Worm (Caenorhabditis elegans) whole organism, midembryonic: Measurements from ENCODE around the gene col-171.

Experiments used
- T22C8.4 ChIP-seq: fragments of 200-800 bp; sonication (Bioruptor generic); IDR thresholded peaks from 2 replicates; pipeline ENCODE4 v1.3.6; 2022; ENCODE audit warnings: missing genetic modification characterization, missing compliant biosample characterization
- cog-1 ChIP-seq: sonication (generic microtip); optimal IDR thresholded peaks from 2 replicates; lab custom pipeline; 2016; ENCODE audit warnings: missing genetic modification characterization, missing compliant biosample characterization
- flt-1 ChIP-seq: fragments of 200-800 bp; sonication (Bioruptor generic); IDR thresholded peaks from 2 replicates; pipeline ENCODE4 v1.3.6; 2022; ENCODE audit warnings: missing genetic modification characterization, missing compliant biosample characterization
- klf-2 ChIP-seq: fragments of 200-800 bp; sonication (Bioruptor generic); conservative IDR thresholded peaks from 2 replicates; pipeline ENCODE4 v1.3.6; 2022; ENCODE audit warnings: missing genetic modification reagents, missing genetic modification characterization, missing compliant biosample characterization
- med-1 ChIP-seq: sonication (generic microtip); optimal IDR thresholded peaks from 2 replicates; lab custom pipeline; 2017; ENCODE audit warnings: missing genetic modification characterization, mild to moderate bottlenecking, missing compliant biosample characterization, antibody characterized with exemption, missing genetic modification reagents; ENCODE audit not compliant: insufficient read depth
- ref-1 ChIP-seq: fragments of 200-800 bp; sonication (Bioruptor generic); conservative IDR thresholded peaks from 2 replicates; pipeline ENCODE4 v1.3.6; 2022; ENCODE audit warnings: missing genetic modification reagents, missing genetic modification characterization, missing compliant biosample characterization
- tab-1 ChIP-seq: fragments of 200-800 bp; sonication (Bioruptor generic); IDR thresholded peaks from 2 replicates; pipeline ENCODE4 v1.3.6; 2022; ENCODE audit warnings: missing genetic modification characterization, missing compliant biosample characterization
- ztf-23 ChIP-seq: fragments of 200-800 bp; sonication (Bioruptor generic); IDR thresholded peaks from 2 replicates; pipeline ENCODE4 v1.3.6; 2022; ENCODE audit warnings: missing genetic modification reagents, missing genetic modification characterization, missing compliant biosample characterization
- ztf-29 ChIP-seq: fragments of 200-800 bp; sonication (Bioruptor generic); IDR thresholded peaks from 2 replicates; pipeline ENCODE4 v1.3.6; 2022; ENCODE audit warnings: missing genetic modification reagents, missing genetic modification characterization, missing compliant biosample characterization

Gene col-171

ce11 chrX:6318803-6319202, 15.3 kb upstream of the col-171 start:
- TF ChIP-seq ztf-29 (GFP tag; lab: Robert Waterston, UW) (no peak), klf-2 (no peak), ztf-23 (GFP tag; lab: Robert Waterston, UW) (no peak), flt-1 (GFP tag; lab: Robert Waterston, UW) (no peak), cog-1 (tag; lab: Kevin White, UChicago) (no peak), ref-1 (GFP tag; lab: Robert Waterston, UW) (no peak), tab-1 (no peak), T22C8.4 (GFP tag; lab: Robert Waterston, UW) (no peak), med-1 (GFP tag; lab: Kevin White, UChicago) (no peak)

- TF ChIP-seq klf-2 (no peak), tab-1 (no peak), T22C8.4 (GFP tag; lab: Robert Waterston, UW) (no peak), flt-1 (GFP tag; lab: Robert Waterston, UW) (no peak), med-1 (GFP tag; lab: Kevin White, UChicago) (no peak), ztf-23 (GFP tag; lab: Robert Waterston, UW) (no peak), ref-1 (GFP tag; lab: Robert Waterston, UW) (no peak), ztf-29 (GFP tag; lab: Robert Waterston, UW) (no peak), cog-1 (tag; lab: Kevin White, UChicago) (no peak)
These were observed 14.6 kb upstream of the col-171 start, which contains the start of gene chtb-3 for ce11 chrX:6319546-6319945. Gene chtb-3, minus strand, starts transcription at chrX:6319646.

ce11 chrX:6320887-6321286, 13.2 kb upstream of the col-171 start:
- no peak for TF ChIP-seq med-1 (GFP tag; lab: Kevin White, UChicago)
- TF ChIP-seq ztf-29 (GFP tag; lab: Robert Waterston, UW) = no peak
- no peak for TF ChIP-seq T22C8.4 (GFP tag; lab: Robert Waterston, UW)
- no peak for TF ChIP-seq cog-1 (tag; lab: Kevin White, UChicago)
- TF ChIP-seq tab-1 = no peak
- no peak for TF ChIP-seq klf-2
- no peak for TF ChIP-seq flt-1 (GFP tag; lab: Robert Waterston, UW)

- TF ChIP-seq ztf-29 (GFP tag; lab: Robert Waterston, UW) = no peak
- TF ChIP-seq med-1 (GFP tag; lab: Kevin White, UChicago) = no peak
- no peak for TF ChIP-seq ref-1 (GFP tag; lab: Robert Waterston, UW)
- no peak for TF ChIP-seq klf-2
- TF ChIP-seq tab-1 = no peak
- TF ChIP-seq cog-1 (tag; lab: Kevin White, UChicago) = no peak
- no peak for TF ChIP-seq ztf-23 (GFP tag; lab: Robert Waterston, UW)
- TF ChIP-seq flt-1 (GFP tag; lab: Robert Waterston, UW) = no peak
- TF ChIP-seq T22C8.4 (GFP tag; lab: Robert Waterston, UW) = no peak
These were observed 12.7 kb upstream of the col-171 start for ce11 chrX:6321380-6321779.

- TF ChIP-seq cog-1 (tag; lab: Kevin White, UChicago) = no peak
- no peak for TF ChIP-seq tab-1
- no peak for TF ChIP-seq ztf-29 (GFP tag; lab: Robert Waterston, UW)
- no peak for TF ChIP-seq flt-1 (GFP tag; lab: Robert Waterston, UW)
- no peak for TF ChIP-seq T22C8.4 (GFP tag; lab: Robert Waterston, UW)
- TF ChIP-seq med-1 (GFP tag; lab: Kevin White, UChicago) = no peak
- TF ChIP-seq ref-1 (GFP tag; lab: Robert Waterston, UW) = no peak
- TF ChIP-seq ztf-23 (GFP tag; lab: Robert Waterston, UW) = no peak
- no peak for TF ChIP-seq klf-2
These were observed 11.0 kb upstream of the col-171 start, which contains the start of gene col-167 for ce11 chrX:6323129-6323528. Gene col-167, plus strand, starts transcription at chrX:6323488.

- TF ChIP-seq flt-1 (GFP tag; lab: Robert Waterston, UW) (no peak), ztf-23 (GFP tag; lab: Robert Waterston, UW) (no peak), med-1 (GFP tag; lab: Kevin White, UChicago) (no peak), ztf-29 (GFP tag; lab: Robert Waterston, UW) (no peak), tab-1 (no peak), klf-2 (no peak), cog-1 (tag; lab: Kevin White, UChicago) (no peak), T22C8.4 (GFP tag; lab: Robert Waterston, UW) (no peak), ref-1 (GFP tag; lab: Robert Waterston, UW) (no peak)
These were observed 8.0 kb upstream of the col-171 start, which contains the start of gene col-168 for ce11 chrX:6326088-6326487. Gene col-168, plus strand, starts transcription at chrX:6326388.

- no peak for TF ChIP-seq tab-1
- TF ChIP-seq T22C8.4 (GFP tag; lab: Robert Waterston, UW) = no peak
- TF ChIP-seq ref-1 (GFP tag; lab: Robert Waterston, UW) = no peak
- no peak for TF ChIP-seq cog-1 (tag; lab: Kevin White, UChicago)
- no peak for TF ChIP-seq flt-1 (GFP tag; lab: Robert Waterston, UW)
These were observed 5.2 kb upstream of the col-171 start, which contains the start of gene col-169 for ce11 chrX:6328860-6329259. Gene col-169, plus strand, starts transcription at chrX:6329160.

- TF ChIP-seq med-1 (GFP tag; lab: Kevin White, UChicago) (no peak), klf-2 (no peak), T22C8.4 (GFP tag; lab: Robert Waterston, UW) (no peak), tab-1 (no peak), ref-1 (GFP tag; lab: Robert Waterston, UW) (no peak), ztf-29 (GFP tag; lab: Robert Waterston, UW) (no peak), ztf-23 (GFP tag; lab: Robert Waterston, UW) (no peak), cog-1 (tag; lab: Kevin White, UChicago) (no peak), flt-1 (GFP tag; lab: Robert Waterston, UW) (no peak)
These were observed 2.7 kb upstream of the col-171 start, which contains the start of gene col-170 for ce11 chrX:6331409-6331808. Gene col-170, plus strand, starts transcription at chrX:6331709.

ce11 chrX:6334602-6335001, 504 bp downstream of the col-171 start:
- TF ChIP-seq flt-1 (GFP tag; lab: Robert Waterston, UW) (no peak), ztf-29 (GFP tag; lab: Robert Waterston, UW) (no peak), tab-1 (no peak), T22C8.4 (GFP tag; lab: Robert Waterston, UW) (no peak), klf-2 (no peak), med-1 (GFP tag; lab: Kevin White, UChicago) (no peak), ztf-23 (GFP tag; lab: Robert Waterston, UW) (no peak), ref-1 (GFP tag; lab: Robert Waterston, UW) (no peak), cog-1 (tag; lab: Kevin White, UChicago) (no peak)
